Worm (Caenorhabditis elegans) whole organism, L4 larva: ENCODE data around the gene smg-3.
A peak's percentile ranks its signal among the peaks of the same experiment; 100 is the strongest.

Experiments
- F49E8.2 ChIP-seq: sonication (generic microtip); optimal IDR thresholded peaks from 2 replicates; lab custom pipeline; 2016; ENCODE audit warnings: missing compliant biosample characterization, mild to moderate bottlenecking, missing genetic modification characterization, borderline replicate concordance
- T26A8.4 ChIP-seq: fragments of 200-800 bp; sonication (Bioruptor generic); IDR thresholded peaks from 2 replicates; pipeline ENCODE4 v1.3.6; 2022; ENCODE audit warnings: missing genetic modification characterization, missing compliant biosample characterization
- Y5F2A.4 ChIP-seq: fragments of 200-800 bp; sonication (Bioruptor generic); optimal IDR thresholded peaks from 2 replicates; lab custom pipeline; 2018; ENCODE audit warnings: mild to moderate bottlenecking, missing genetic modification characterization, missing compliant biosample characterization
- ZK337.2 ChIP-seq: fragments of 200-800 bp; sonication (Bioruptor generic); IDR thresholded peaks from 2 replicates; pipeline ENCODE4 v1.3.6; 2022; ENCODE audit warnings: missing genetic modification reagents, missing genetic modification characterization, missing compliant biosample characterization
- ZK546.5 ChIP-seq, 2 experiments: sonication (generic microtip); optimal IDR thresholded peaks; 2 replicates each; lab custom pipeline; 2017; ENCODE audit warnings: missing biosample characterization in 2 of 2, missing genetic modification characterization in 2 of 2
- aha-1 ChIP-seq: fragments of 150-350 bp; peaks from one replicate; lab custom pipeline; 2014; ENCODE audit warnings: missing biosample characterization, missing genetic modification characterization
- arid-1 ChIP-seq: fragments of 200-800 bp; sonication (Bioruptor generic); conservative IDR thresholded peaks from 2 replicates; pipeline ENCODE4 v1.3.6; 2022; ENCODE audit warnings: missing genetic modification reagents, missing genetic modification characterization, missing compliant biosample characterization
- ceh-32 ChIP-seq: sonication (generic microtip); optimal IDR thresholded peaks from 2 replicates; lab custom pipeline; 2016; ENCODE audit warnings: mild to moderate bottlenecking, missing genetic modification characterization, missing compliant biosample characterization; ENCODE audit not compliant: poor library complexity
- ces-1 ChIP-seq: fragments of 150-350 bp; sonication (generic microtip); optimal IDR thresholded peaks from 4 replicates; lab custom pipeline; 2014; ENCODE audit warnings: missing biosample characterization, missing genetic modification reagents, missing genetic modification characterization
- daf-12 ChIP-seq: fragments of 150-350 bp; optimal IDR thresholded peaks from 2 replicates; lab custom pipeline; 2014; ENCODE audit warnings: missing biosample characterization, missing genetic modification reagents, missing genetic modification characterization
- daf-16 ChIP-seq, 3 experiments: sonication (generic microtip); optimal IDR thresholded peaks; 2 replicates each; lab custom pipeline; 2016 to 2017; ENCODE audit warnings: missing genetic modification characterization in 3 of 3, missing genetic modification reagents in 3 of 3, mild to moderate bottlenecking in 2 of 3, missing compliant biosample characterization in 2 of 3, missing biosample characterization in 1 of 3, moderate library complexity in 1 of 3
- dmd-8 ChIP-seq: fragments of 200-800 bp; sonication (Bioruptor generic); IDR thresholded peaks from 2 replicates; pipeline ENCODE4 v1.3.6; 2022; ENCODE audit warnings: missing genetic modification characterization, missing compliant biosample characterization
- dpl-1 ChIP-seq: fragments of 150-350 bp; optimal IDR thresholded peaks from 2 replicates; lab custom pipeline; 2014; ENCODE audit warnings: missing biosample characterization, missing genetic modification reagents, missing genetic modification characterization
- dve-1 ChIP-seq: sonication (generic microtip); optimal IDR thresholded peaks from 2 replicates; lab custom pipeline; 2017; ENCODE audit warnings: antibody characterized with exemption, mild to moderate bottlenecking, missing genetic modification characterization, missing compliant biosample characterization; ENCODE audit not compliant: insufficient read depth
- hlh-11 ChIP-seq: fragments of 200-800 bp; sonication (Bioruptor generic); optimal IDR thresholded peaks from 2 replicates; lab custom pipeline; 2018; ENCODE audit warnings: mild to moderate bottlenecking, missing genetic modification characterization, missing compliant biosample characterization
- hlh-30 ChIP-seq: sonication (generic microtip); optimal IDR thresholded peaks from 2 replicates; lab custom pipeline; 2017; ENCODE audit warnings: antibody characterized with exemption, mild to moderate bottlenecking, missing genetic modification characterization, missing compliant biosample characterization; ENCODE audit not compliant: insufficient read depth
- lin-38 ChIP-seq: fragments of 200-800 bp; sonication (Bioruptor generic); IDR thresholded peaks from 2 replicates; pipeline ENCODE4 v1.3.6; 2022; ENCODE audit warnings: missing genetic modification reagents, missing genetic modification characterization, missing compliant biosample characterization
- mdl-1 ChIP-seq, 2 experiments: fragments of 150-350 bp in 1 of 2; sonication (generic microtip) in 1 of 2; optimal IDR thresholded peaks; 2 replicates each; lab custom pipeline; 2014 to 2017; ENCODE audit warnings: missing biosample characterization in 2 of 2, missing genetic modification characterization in 2 of 2
- mdt-29 ChIP-seq: fragments of 200-800 bp; sonication (Bioruptor generic); IDR thresholded peaks from 2 replicates; pipeline ENCODE4 v1.3.6; 2022; ENCODE audit warnings: missing genetic modification reagents, missing genetic modification characterization, missing compliant biosample characterization
- mxl-3 ChIP-seq: fragments of 200-800 bp; sonication (Bioruptor generic); optimal IDR thresholded peaks from 2 replicates; lab custom pipeline; 2018; ENCODE audit warnings: mild to moderate bottlenecking, missing genetic modification characterization, missing compliant biosample characterization
- nhr-11 ChIP-seq: fragments of 150-350 bp; optimal IDR thresholded peaks from 2 replicates; lab custom pipeline; 2014; ENCODE audit warnings: missing biosample characterization, missing genetic modification characterization
- nhr-25 ChIP-seq: sonication (generic microtip); optimal IDR thresholded peaks from 2 replicates; lab custom pipeline; 2017; ENCODE audit warnings: missing genetic modification characterization, mild to moderate bottlenecking, missing compliant biosample characterization, antibody characterized with exemption, moderate library complexity, borderline replicate concordance; ENCODE audit not compliant: insufficient read depth
- nhr-6 ChIP-seq: fragments of 150-350 bp; optimal IDR thresholded peaks from 2 replicates; lab custom pipeline; 2014; ENCODE audit warnings: missing biosample characterization, missing genetic modification characterization
- pha-4 ChIP-seq, 2 experiments: fragments of 150-350 bp in 1 of 2; fragments of 200-800 bp in 1 of 2; sonication (Bioruptor generic) in 1 of 2; IDR thresholded peaks in 1 of 2; optimal IDR thresholded peaks in 1 of 2; 2 replicates each; pipeline versions ENCODE4 v1.3.6 to Lab custom; 2014 to 2022; ENCODE audit warnings: missing genetic modification characterization in 2 of 2, missing genetic modification reagents in 2 of 2, missing biosample characterization in 1 of 2, missing compliant biosample characterization in 1 of 2
- php-3 ChIP-seq: fragments of 200-800 bp; sonication (Bioruptor generic); IDR thresholded peaks from 2 replicates; pipeline ENCODE4 v1.3.6; 2022; ENCODE audit warnings: missing genetic modification reagents, missing genetic modification characterization, missing compliant biosample characterization
- pqm-1 ChIP-seq: sonication (generic microtip); optimal IDR thresholded peaks from 2 replicates; lab custom pipeline; 2017; ENCODE audit warnings: missing biosample characterization, missing genetic modification characterization
- sdz-12 ChIP-seq: fragments of 200-800 bp; sonication (Bioruptor generic); optimal IDR thresholded peaks from 2 replicates; lab custom pipeline; 2018; ENCODE audit warnings: mild to moderate bottlenecking, missing genetic modification characterization, missing compliant biosample characterization
- skn-1 ChIP-seq: fragments of 150-350 bp; optimal IDR thresholded peaks from 2 replicates; lab custom pipeline; 2014; ENCODE audit warnings: missing biosample characterization, missing genetic modification characterization
- snpc-1.2 ChIP-seq: fragments of 200-800 bp; sonication (Bioruptor generic); IDR thresholded peaks from 2 replicates; pipeline ENCODE4 v1.3.6; 2022; ENCODE audit warnings: missing genetic modification reagents, missing genetic modification characterization, missing compliant biosample characterization
- tra-1 ChIP-seq: fragments of 200-800 bp; sonication (Bioruptor generic); IDR thresholded peaks from 2 replicates; pipeline ENCODE4 v1.3.6; 2022; ENCODE audit warnings: missing genetic modification reagents, missing genetic modification characterization, missing compliant biosample characterization
- unc-130 ChIP-seq: sonication (generic microtip); optimal IDR thresholded peaks from 2 replicates; lab custom pipeline; 2016; ENCODE audit warnings: missing genetic modification reagents, missing genetic modification characterization, missing compliant biosample characterization
- vab-7 ChIP-seq: fragments of 200-800 bp; sonication (Bioruptor generic); IDR thresholded peaks from 2 replicates; pipeline ENCODE4 v1.3.6; 2022; ENCODE audit warnings: missing genetic modification reagents, missing genetic modification characterization, missing compliant biosample characterization
- zfp-2 ChIP-seq: sonication (generic microtip); optimal IDR thresholded peaks from 2 replicates; lab custom pipeline; 2016; ENCODE audit warnings: mild to moderate bottlenecking, missing genetic modification characterization, missing compliant biosample characterization
- zip-2 ChIP-seq: fragments of 150-350 bp; optimal IDR thresholded peaks from 2 replicates; lab custom pipeline; 2014; ENCODE audit warnings: missing biosample characterization, missing genetic modification characterization

smg-3 gene

ce11 chrIV:6321667-6322066 lies 51.2 kb downstream of the smg-3 start, which contains the start of gene Y73B6BL.29 (continued):
- TF ChIP-seq nhr-11 (tag; lab: Kevin White, UChicago) (no peak), ZK546.5 (tag; optimal IDR thresholded peaks at IDR 0.05; lab: Kevin White, UChicago) (peak; percentile 43 to 51), dpl-1 (GFP tag; lab: Kevin White, UChicago) (peak; percentile 99), Y5F2A.4 (GFP tag; lab: Kevin White, UChicago) (no peak), zfp-2 (tag; lab: Kevin White, UChicago) (peak; percentile 88), T26A8.4 (GFP tag; lab: Robert Waterston, UW) (peak; percentile 77), pha-4 (GFP tag; IDR thresholded peaks at IDR 0.05; lab: Robert Waterston, UW) (peak; percentile 78; the same call in 1 of the 2 replicates), pha-4 (tag; optimal IDR thresholded peaks at IDR 0.05; lab: Kevin White, UChicago) (peak; percentile 14), F49E8.2 (tag; lab: Kevin White, UChicago) (peak; percentile 81), tra-1 (GFP tag; lab: Robert Waterston, UW) (peak; percentile 76; the same call in 1 of the 2 replicates), pqm-1 (tag; lab: Kevin White, UChicago) (no peak), hlh-30 (peak; percentile 68), mxl-3 (GFP tag; lab: Kevin White, UChicago) (peak; percentile 51), unc-130 (GFP tag; lab: Kevin White, UChicago) (peak; percentile 95), dve-1 (tag; lab: Kevin White, UChicago) (peak; percentile 90), vab-7 (GFP tag; lab: Robert Waterston, UW) (0 out of 2 replicates have a peak, but pooled peaks have one; percentile 22), daf-16 (GFP tag; optimal IDR thresholded peaks at IDR 0.05; lab: Kevin White, UChicago) (peak; percentile 39 to 68), daf-16 (tag; optimal IDR thresholded peaks at IDR 0.05; lab: Kevin White, UChicago) (peak; percentile 45), zip-2 (tag; lab: Kevin White, UChicago) (peak; percentile 72), daf-12 (tag; lab: Kevin White, UChicago) (no peak), nhr-6 (tag; lab: Kevin White, UChicago) (peak; percentile 96), aha-1 (tag; lab: Kevin White, UChicago) (peak; percentile 85), hlh-11 (tag; lab: Kevin White, UChicago) (peak; percentile 71), ceh-32 (tag; lab: Kevin White, UChicago) (peak; percentile 58), nhr-25 (tag; lab: Kevin White, UChicago) (no peak), mdl-1 (tag; optimal IDR thresholded peaks at IDR 0.05; lab: Kevin White, UChicago) (peak in 1 of 2 experiments; percentile 44), skn-1 (tag; lab: Kevin White, UChicago) (no peak), mdt-29 (GFP tag; lab: Robert Waterston, UW) (no peak; the same call in 1 of the 2 replicates), ces-1 (GFP tag; lab: Kevin White, UChicago) (peak; percentile 15), sdz-12 (peak; percentile 90)

DNA sequence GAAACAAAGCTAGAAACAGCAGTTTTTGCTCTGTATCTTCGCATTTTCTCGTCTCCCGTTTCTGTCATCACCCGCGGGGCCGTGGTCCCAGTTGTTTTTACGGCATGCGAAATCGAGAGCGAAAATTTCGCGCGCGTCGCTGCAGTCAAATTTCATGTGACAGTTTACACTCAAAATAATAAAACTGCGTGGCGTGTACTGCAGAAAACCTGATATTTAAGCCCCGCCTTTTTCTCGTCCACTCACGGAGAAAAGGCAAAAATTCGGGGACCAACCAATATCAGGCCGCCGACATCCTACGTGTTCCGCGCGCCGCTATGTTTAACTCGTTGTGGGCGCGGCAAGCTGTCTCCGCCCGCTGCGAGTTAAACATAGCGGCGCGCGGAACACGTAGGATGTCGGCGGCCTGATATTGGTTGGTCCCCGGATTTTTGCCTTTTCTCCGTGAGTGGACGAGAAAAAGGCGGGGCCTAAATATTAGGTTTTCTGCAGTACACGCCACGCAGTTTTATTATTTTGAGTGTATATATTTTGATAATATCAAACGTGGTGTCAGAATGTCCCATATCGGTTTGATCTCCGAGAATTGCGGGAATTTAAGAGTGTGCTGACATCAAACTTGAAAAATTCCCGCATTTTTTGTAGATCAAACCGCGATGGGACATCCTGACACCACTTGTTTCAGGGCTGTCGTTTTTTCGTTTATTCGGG lies 52.5 kb downstream of the smg-3 start:
- TF ChIP-seq dmd-8 (GFP tag; lab: Robert Waterston, UW) (0 out of 2 replicates have a peak, but pooled peaks have one; percentile 17), lin-38 (GFP tag; lab: Robert Waterston, UW) (peak; percentile 40), arid-1 (0 out of 2 replicates have a peak, but pooled peaks have one; percentile 51), T26A8.4 (GFP tag; lab: Robert Waterston, UW) (0 out of 2 replicates have a peak, but pooled peaks have one; percentile 34), snpc-1.2 (GFP tag; lab: Robert Waterston, UW) (peak; percentile 66), php-3 (GFP tag; lab: Robert Waterston, UW) (0 out of 2 replicates have a peak, but pooled peaks have one; percentile 16), mdt-29 (GFP tag; lab: Robert Waterston, UW) (0 out of 2 replicates have a peak, but pooled peaks have one; percentile 24), ZK337.2 (GFP tag; lab: Robert Waterston, UW) (0 out of 2 replicates have a peak, but pooled peaks have one; percentile 3)
- TF ChIP-seq, all 104 proteins: peak for 8; not testable (repeated sequence) for 96
